Fruit fly (Drosophila melanogaster): Measurements from ENCODE around the gene CG14411.

The CG14411 gene

DNA sequence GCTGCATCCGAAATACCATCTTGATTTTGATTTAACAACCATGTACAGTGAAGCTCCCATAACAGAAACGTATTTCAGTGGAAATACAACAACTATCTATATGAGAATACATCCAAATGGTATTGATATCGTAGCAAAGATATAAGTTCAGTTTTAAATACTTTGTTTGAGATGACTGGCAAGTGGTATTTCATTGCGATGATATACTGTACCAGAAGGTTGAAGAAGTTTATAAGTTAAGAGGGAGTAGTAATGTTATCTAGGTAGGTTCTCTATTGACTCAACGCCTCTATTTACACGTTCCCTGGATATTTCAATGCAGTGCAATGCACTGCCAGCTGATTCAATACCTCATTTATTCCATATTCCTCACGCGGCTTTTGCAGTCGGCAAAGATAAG, 26.8 kb upstream of the CG14411 start (continued):
- TF ChIP-seq CG7839 (tag; optimal IDR thresholded peaks at IDR 0.05) (peak; percentile 38), dysf (GFP tag; IDR thresholded peaks at IDR 0.05) (0 out of 3 replicates have a peak, but pooled peaks have one; percentile 9), CG15011 (GFP tag; optimal IDR thresholded peaks at IDR 0.05) (no peak), ewg (GFP tag; optimal IDR thresholded peaks at IDR 0.05) (peak; percentile 10), CG14667 (GFP tag; IDR thresholded peaks at IDR 0.05) (0 out of 2 replicates have a peak, but pooled peaks have one; percentile 32), CG32532 (GFP tag; IDR thresholded peaks at IDR 0.05) (no peak), CG4360 (GFP tag; IDR thresholded peaks at IDR 0.05) (no peak), CG11504 (tag; optimal IDR thresholded peaks at IDR 0.05) (peak; percentile 32), Fer2 (tag; optimal IDR thresholded peaks at IDR 0.05) (no peak), CG17186 (GFP tag; optimal IDR thresholded peaks at IDR 0.05) (no peak), hkb (optimal IDR thresholded peaks at IDR 0.05) (no peak), hkb (GFP tag; IDR thresholded peaks at IDR 0.05) (0 out of 2 replicates have a peak, but pooled peaks have one; percentile 16), CG2678 (tag; optimal IDR thresholded peaks at IDR 0.05) (peak; percentile 15), CG34422 (GFP tag; IDR thresholded peaks at IDR 0.05) (no peak), dan (GFP tag; IDR thresholded peaks at IDR 0.05) (no peak), CG1792 (GFP tag; optimal IDR thresholded peaks at IDR 0.05) (no peak), HLH54F (GFP tag; optimal IDR thresholded peaks at IDR 0.05) (no peak), CG8281 (tag; optimal IDR thresholded peaks at IDR 0.05) (peak; percentile 28), CG2889 (GFP tag; IDR thresholded peaks at IDR 0.05) (no peak), Drgx (GFP tag; IDR thresholded peaks at IDR 0.05) (0 out of 2 replicates have a peak, but pooled peaks have one; percentile 24), CG14710 (tag; optimal IDR thresholded peaks at IDR 0.05) (peak; percentile 7), corto (GFP tag; optimal IDR thresholded peaks at IDR 0.05) (no peak), CG9215 (GFP tag; IDR thresholded peaks at IDR 0.05) (no peak), CG2875 (GFP tag; optimal IDR thresholded peaks at IDR 0.05) (peak; percentile 24), nau (GFP tag; optimal IDR thresholded peaks at IDR 0.05) (no peak), Camta (GFP tag; optimal IDR thresholded peaks at IDR 0.05) (peak; percentile 8), kah (GFP tag; optimal IDR thresholded peaks at IDR 0.05) (no peak), CG6813 (GFP tag; optimal IDR thresholded peaks at IDR 0.05) (no peak), CG17612 (GFP tag; IDR thresholded peaks at IDR 0.05) (no peak), CG9876 (GFP tag; optimal IDR thresholded peaks at IDR 0.05) (no peak), CG2129 (GFP tag; IDR thresholded peaks at IDR 0.05; ENCODE audit: partially characterized antibody) (no peak), CG4707 (GFP tag; optimal IDR thresholded peaks at IDR 0.05) (no peak), aop (GFP tag; IDR thresholded peaks at IDR 0.05) (no peak)

DNA sequence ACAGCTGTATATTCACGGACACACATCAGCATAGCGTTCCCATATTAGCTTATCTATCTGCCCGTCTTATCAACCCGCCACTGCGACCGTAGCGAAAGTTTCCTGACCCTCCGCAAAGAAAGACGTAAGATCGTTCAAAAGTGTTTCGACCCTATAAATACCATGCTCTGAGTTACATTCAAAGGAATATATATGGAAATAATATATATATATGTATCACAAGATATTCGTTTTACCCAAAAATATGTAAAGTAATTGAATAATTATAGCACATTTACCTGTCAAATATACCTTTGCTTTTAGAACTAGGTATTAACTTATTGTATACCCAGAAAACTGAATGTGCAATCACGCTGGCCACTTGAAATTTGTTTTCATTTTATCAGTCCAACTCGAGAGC, 22.0 kb upstream of the CG14411 start:
- TF ChIP-seq CG12236 (GFP tag; optimal IDR thresholded peaks at IDR 0.05): no peak
- TF ChIP-seq CG17328 (GFP tag; IDR thresholded peaks at IDR 0.05): no peak
- TF ChIP-seq tin (GFP tag; optimal IDR thresholded peaks at IDR 0.05): no peak
- TF ChIP-seq CG6272 (GFP tag; IDR thresholded peaks at IDR 0.05): no peak
- no peak for TF ChIP-seq CG1529 (GFP tag; optimal IDR thresholded peaks at IDR 0.05)
- TF ChIP-seq h (optimal IDR thresholded peaks at IDR 0.05): no peak
- no peak for TF ChIP-seq CG17802 (tag; optimal IDR thresholded peaks at IDR 0.05)
- peak; percentile 83 for TF ChIP-seq D19B (GFP tag; optimal IDR thresholded peaks at IDR 0.05)
- TF ChIP-seq Antp (GFP tag; optimal IDR thresholded peaks at IDR 0.05): no peak
- TF ChIP-seq pan (optimal IDR thresholded peaks at IDR 0.05): no peak
- TF ChIP-seq pan (GFP tag; optimal IDR thresholded peaks at IDR 0.05 in 1 of 2, IDR thresholded peaks at IDR 0.05 in 1 of 2): peak in 1 of 2 experiments; percentile 10
- no peak for TF ChIP-seq CG7556 (GFP tag; optimal IDR thresholded peaks at IDR 0.05)
- TF ChIP-seq CG5180 (GFP tag; optimal IDR thresholded peaks at IDR 0.05): no peak
- TF ChIP-seq CG7963 (GFP tag; IDR thresholded peaks at IDR 0.05; ENCODE audit: partially characterized antibody): no peak
- no peak for TF ChIP-seq CG9876 (GFP tag; optimal IDR thresholded peaks at IDR 0.05)
- TF ChIP-seq dm (GFP tag; optimal IDR thresholded peaks at IDR 0.05): no peak
- peak; percentile 16; the same call in 1 of the 2 replicates for TF ChIP-seq ara (GFP tag; IDR thresholded peaks at IDR 0.05)
- no peak for TF ChIP-seq chm (GFP tag; IDR thresholded peaks at IDR 0.05)
- no peak for TF ChIP-seq Kr (GFP tag; optimal IDR thresholded peaks at IDR 0.05)
- no peak for TF ChIP-seq sr (GFP tag; IDR thresholded peaks at IDR 0.05)
- TF ChIP-seq Jarid2 (GFP tag; optimal IDR thresholded peaks at IDR 0.05): no peak
- TF ChIP-seq CG42726 (GFP tag; IDR thresholded peaks at IDR 0.05; ENCODE audit: partially characterized antibody): no peak
